Worm (Caenorhabditis elegans): Measurements from ENCODE around the gene T07E3.4.
A peak's percentile ranks its signal among the peaks of the same experiment; 100 is the strongest.

T07E3.4 gene

ce11 chrIII:6850255-6850654 is 47.6 kb upstream of the T07E3.4 start, which contains the start of gene srv-1 (continued):
- TF ChIP-seq lag-1 (GFP tag; IDR thresholded peaks at IDR 0.05) (no peak), cebp-1 (GFP tag; IDR thresholded peaks at IDR 0.05) (peak; percentile 53; the same call in 1 of the 2 replicates), cebp-1 (tag; optimal IDR thresholded peaks at IDR 0.05) (peak; percentile 72), unc-62 (GFP tag; optimal IDR thresholded peaks at IDR 0.05) (peak; percentile 40), attf-5 (GFP tag; optimal IDR thresholded peaks at IDR 0.05) (peak; percentile 15), let-607 (tag; optimal IDR thresholded peaks at IDR 0.05) (peak; percentile 49 to 62), dox-1 (GFP tag; IDR thresholded peaks at IDR 0.05) (peak; percentile 27; the same call in 1 of the 2 replicates), rpc-1 (optimal IDR thresholded peaks at IDR 0.05) (no peak), rpc-1 (tag; optimal IDR thresholded peaks at IDR 0.05) (no peak), madf-10 (tag; optimal IDR thresholded peaks at IDR 0.05) (peak; percentile 25), nhr-90 (tag; optimal IDR thresholded peaks at IDR 0.05) (peak; percentile 45), ztf-3 (GFP tag; optimal IDR thresholded peaks at IDR 0.05) (no peak), ztf-28 (GFP tag; IDR thresholded peaks at IDR 0.05) (no peak), chd-7 (tag; optimal IDR thresholded peaks at IDR 0.05) (no peak), lir-1 (GFP tag; conservative IDR thresholded peaks at IDR 0.05) (0 out of 2 replicates have a peak, but pooled peaks have one; percentile 9)

- no peak for TF ChIP-seq mes-4 (tag; optimal IDR thresholded peaks at IDR 0.05)
- TF ChIP-seq rcor-1 (GFP tag; IDR thresholded peaks at IDR 0.05): no peak
- TF ChIP-seq tbp1 (GFP tag; optimal IDR thresholded peaks at IDR 0.05): no peak
- TF ChIP-seq K12H6.12 (tag; optimal IDR thresholded peaks at IDR 0.05): no peak
- TF ChIP-seq lin-26 (GFP tag; IDR thresholded peaks at IDR 0.05): no peak
- no peak for TF ChIP-seq B0261.1 (tag; optimal IDR thresholded peaks at IDR 0.05)
- no peak for TF ChIP-seq lsy-27 (tag; optimal IDR thresholded peaks at IDR 0.05; ENCODE audit: borderline replicate concordance, insufficient read depth)
- TF ChIP-seq let-526 (GFP tag; IDR thresholded peaks at IDR 0.05): no peak
- no peak for TF ChIP-seq pbrm-1 (GFP tag; IDR thresholded peaks at IDR 0.05)
- TF ChIP-seq F33H1.4 (GFP tag; IDR thresholded peaks at IDR 0.05): no peak
Measured at ce11 chrIII:6856709-6857108, 41.1 kb upstream of the T07E3.4 start, which contains the start of gene zak-1. zak-1 (minus strand) TSS chrIII:6856809.

ce11 chrIII:6857390-6857848 is 40.4 kb upstream of the T07E3.4 start:
- TF ChIP-seq atf-7 (tag; optimal IDR thresholded peaks at IDR 0.05): peak; percentile 21
- peak; percentile 94 for TF ChIP-seq nhr-80 (tag; optimal IDR thresholded peaks at IDR 0.05)
- TF ChIP-seq egl-44 (GFP tag; IDR thresholded peaks at IDR 0.05): no peak
- peak; percentile 14; the same call in 1 of the 2 replicates for TF ChIP-seq hmg-1.2 (GFP tag; IDR thresholded peaks at IDR 0.05)
- TF ChIP-seq pha-4 (tag; optimal IDR thresholded peaks at IDR 0.05): peak; percentile 86
- TF ChIP-seq lin-40 (tag; optimal IDR thresholded peaks at IDR 0.05): peak; percentile 25
- TF ChIP-seq attf-5 (GFP tag; optimal IDR thresholded peaks at IDR 0.05): peak; percentile 64
- no peak for TF ChIP-seq lir-1 (GFP tag; conservative IDR thresholded peaks at IDR 0.05)
- no peak for TF ChIP-seq efl-1 (GFP tag; optimal IDR thresholded peaks at IDR 0.05)
- TF ChIP-seq cebp-1 (GFP tag; IDR thresholded peaks at IDR 0.05): peak; percentile 53; the same call in 1 of the 2 replicates
- TF ChIP-seq cebp-1 (tag; optimal IDR thresholded peaks at IDR 0.05): peak; percentile 80

ce11 chrIII:6859482-6859881 is 38.3 kb upstream of the T07E3.4 start, which contains the start of gene clec-158:
clec-158 (minus strand) TSS chrIII:6859582.
- no peak for TF ChIP-seq madf-6 (GFP tag; IDR thresholded peaks at IDR 0.05)
- TF ChIP-seq ekl-4 (GFP tag; IDR thresholded peaks at IDR 0.05): no peak
- no peak for TF ChIP-seq zim-3 (tag; optimal IDR thresholded peaks at IDR 0.05)
- TF ChIP-seq attf-6 (GFP tag; IDR thresholded peaks at IDR 0.05): no peak
- no peak for TF ChIP-seq lsy-27 (tag; optimal IDR thresholded peaks at IDR 0.05; ENCODE audit: borderline replicate concordance, insufficient read depth)
